Fruit fly (Drosophila melanogaster) whole organism, embryonic: Measurements from ENCODE around the gene P5CDh1.

ENCODE experiments used
- Adf1 ChIP-seq: fragments of 200-800 bp; sonication (Bioruptor generic); IDR thresholded peaks from 2 replicates; pipeline ENCODE4 v1.3.6; 2022; ENCODE audit warnings: missing biosample characterization, missing genetic modification characterization
- CG1024 ChIP-seq: fragments of 200-800 bp; sonication (Bioruptor generic); IDR thresholded peaks from 2 replicates; pipeline ENCODE4 v1.3.6; 2022; ENCODE audit warnings: missing biosample characterization, missing genetic modification characterization
- CG11456 ChIP-seq: fragments of 200-800 bp; sonication (Bioruptor generic); IDR thresholded peaks from 3 replicates; pipeline ENCODE4 v1.3.6; 2022; ENCODE audit warnings: missing biosample characterization, missing genetic modification characterization
- CG12104 ChIP-seq: fragments of 200-800 bp; sonication (Bioruptor generic); optimal IDR thresholded peaks from 3 replicates; lab custom pipeline; 2016; ENCODE audit warnings: missing biosample characterization, missing genetic modification characterization
- CG13624 ChIP-seq: fragments of 200-800 bp; sonication (Bioruptor generic); optimal IDR thresholded peaks from 2 replicates; lab custom pipeline; 2016; ENCODE audit warnings: missing biosample characterization, missing genetic modification characterization
- CG13775 ChIP-seq: fragments of 200-800 bp; sonication (Bioruptor generic); optimal IDR thresholded peaks from 3 replicates; lab custom pipeline; 2017; ENCODE audit warnings: missing biosample characterization, mild to moderate bottlenecking, missing genetic modification characterization
- CG15073 ChIP-seq: fragments of 200-800 bp; sonication (Bioruptor generic); optimal IDR thresholded peaks from 2 replicates; lab custom pipeline; 2016; ENCODE audit warnings: missing biosample characterization, missing genetic modification characterization
- CG17361 ChIP-seq: fragments of 200-800 bp; sonication (Bioruptor generic); IDR thresholded peaks from 3 replicates; pipeline ENCODE4 v1.3.6; 2022; ENCODE audit warnings: missing biosample characterization, missing genetic modification characterization
- CG17912 ChIP-seq: fragments of 200-800 bp; sonication (Bioruptor generic); optimal IDR thresholded peaks from 2 replicates; lab custom pipeline; 2018; ENCODE audit warnings: missing biosample characterization, mild to moderate bottlenecking, missing genetic modification characterization
- CG1832 ChIP-seq: fragments of 200-800 bp; sonication (Bioruptor generic); optimal IDR thresholded peaks from 2 replicates; lab custom pipeline; 2017; ENCODE audit warnings: missing biosample characterization, mild to moderate bottlenecking, missing genetic modification characterization, inconsistent platforms
- CG31365 ChIP-seq: fragments of 200-800 bp; sonication (Bioruptor generic); optimal IDR thresholded peaks from 2 replicates; lab custom pipeline; 2018; ENCODE audit warnings: missing biosample characterization, mild to moderate bottlenecking, missing genetic modification characterization
- CG3163 ChIP-seq: fragments of 200-800 bp; sonication (Bioruptor generic); optimal IDR thresholded peaks from 3 replicates; lab custom pipeline; 2016; ENCODE audit warnings: missing biosample characterization, missing genetic modification characterization
- CG3281 ChIP-seq: fragments of 200-800 bp; sonication (Bioruptor generic); optimal IDR thresholded peaks from 3 replicates; lab custom pipeline; 2017; ENCODE audit warnings: missing biosample characterization, mild to moderate bottlenecking, missing genetic modification characterization
- CG4282 ChIP-seq: fragments of 200-800 bp; sonication (Bioruptor generic); optimal IDR thresholded peaks from 2 replicates; lab custom pipeline; 2016; ENCODE audit warnings: missing biosample characterization, missing genetic modification characterization
- CG4617 ChIP-seq: fragments of 200-800 bp; sonication (Bioruptor generic); optimal IDR thresholded peaks from 3 replicates; lab custom pipeline; 2016; ENCODE audit warnings: missing biosample characterization, missing genetic modification characterization, borderline replicate concordance
- CG4730 ChIP-seq: fragments of 200-800 bp; sonication (Bioruptor generic); IDR thresholded peaks from 2 replicates; pipeline ENCODE4 v1.3.6; 2022; ENCODE audit warnings: missing biosample characterization, missing genetic modification characterization
- CG4820 ChIP-seq: fragments of 200-800 bp; sonication (Bioruptor generic); optimal IDR thresholded peaks from 3 replicates; lab custom pipeline; 2016; ENCODE audit warnings: missing biosample characterization, missing genetic modification characterization
- CG6254 ChIP-seq: fragments of 200-800 bp; sonication (Bioruptor generic); optimal IDR thresholded peaks from 3 replicates; lab custom pipeline; 2017; ENCODE audit warnings: mild to moderate bottlenecking, missing biosample characterization, missing genetic modification reagents, missing genetic modification characterization
- CG7357 ChIP-seq: fragments of 200-800 bp; sonication (Bioruptor generic); IDR thresholded peaks from 3 replicates; pipeline ENCODE4 v1.3.6; 2022; ENCODE audit warnings: missing biosample characterization, missing genetic modification characterization
- CG8281 ChIP-seq: fragments of 200-800 bp; sonication (Bioruptor generic); optimal IDR thresholded peaks from 2 replicates; lab custom pipeline; 2018; ENCODE audit warnings: missing biosample characterization, mild to moderate bottlenecking, missing genetic modification characterization, moderate library complexity
- CG9727 ChIP-seq: fragments of 200-800 bp; sonication (Bioruptor generic); optimal IDR thresholded peaks from 3 replicates; lab custom pipeline; 2017; ENCODE audit warnings: missing biosample characterization, mild to moderate bottlenecking, missing genetic modification characterization
- CG9817 ChIP-seq: fragments of 200-800 bp; sonication (Bioruptor generic); optimal IDR thresholded peaks from 2 replicates; lab custom pipeline; 2018; ENCODE audit warnings: missing biosample characterization, mild to moderate bottlenecking, missing genetic modification characterization, moderate library complexity
- Dll ChIP-seq: fragments of 200-800 bp; sonication (Bioruptor generic); IDR thresholded peaks from 4 replicates; pipeline ENCODE4 v1.3.6; 2022; ENCODE audit warnings: missing biosample characterization, missing genetic modification characterization; ENCODE audit not compliant: partially characterized antibody
- Drgx ChIP-seq: fragments of 200-800 bp; sonication (Bioruptor generic); IDR thresholded peaks from 2 replicates; pipeline ENCODE4 v1.3.6; 2022; ENCODE audit warnings: missing biosample characterization, missing genetic modification characterization
- Fer1 ChIP-seq: fragments of 200-800 bp; sonication (Bioruptor generic); optimal IDR thresholded peaks from 2 replicates; lab custom pipeline; 2017; ENCODE audit warnings: missing biosample characterization, mild to moderate bottlenecking, missing genetic modification characterization
- Mad ChIP-seq: fragments of 200-800 bp; sonication (Bioruptor generic); optimal IDR thresholded peaks from 2 replicates; lab custom pipeline; 2016; ENCODE audit warnings: missing biosample characterization, missing genetic modification characterization
- Scr ChIP-seq: fragments of 200-800 bp; sonication (Bioruptor generic); IDR thresholded peaks from 2 replicates; pipeline ENCODE4 v1.3.6; 2022; ENCODE audit warnings: missing biosample characterization, missing genetic modification characterization; ENCODE audit not compliant: partially characterized antibody
- Ssrp ChIP-seq: fragments of 200-800 bp; sonication (Bioruptor generic); optimal IDR thresholded peaks from 2 replicates; lab custom pipeline; 2018; ENCODE audit warnings: missing biosample characterization, mild to moderate bottlenecking, missing genetic modification characterization, moderate library complexity
- Stat92E ChIP-seq, 3 experiments: fragments of >200 bp in 2 of 3; fragments of 200-800 bp in 1 of 3; sonication (Bioruptor generic) in 1 of 3; optimal IDR thresholded peaks; 2 replicates each; lab custom pipeline; 2017 to 2019; ENCODE audit warnings: missing biosample characterization in 3 of 3, missing genetic modification characterization in 3 of 3, mild to moderate bottlenecking in 1 of 3, moderate library complexity in 1 of 3
- bsh ChIP-seq, 2 experiments: fragments of 200-800 bp; sonication (Bioruptor generic); optimal IDR thresholded peaks; 2 replicates each; lab custom pipeline; 2017 to 2018; ENCODE audit warnings: mild to moderate bottlenecking in 2 of 2, missing biosample characterization in 2 of 2, missing genetic modification characterization in 2 of 2, moderate library complexity in 1 of 2
- dmrt11E ChIP-seq: fragments of 200-800 bp; sonication (Bioruptor generic); optimal IDR thresholded peaks from 3 replicates; lab custom pipeline; 2018; ENCODE audit warnings: missing biosample characterization, mild to moderate bottlenecking, missing genetic modification characterization, moderate library complexity
- emc ChIP-seq: fragments of 200-800 bp; sonication (Bioruptor generic); optimal IDR thresholded peaks from 2 replicates; lab custom pipeline; 2016; ENCODE audit warnings: missing biosample characterization, missing genetic modification characterization
- exex ChIP-seq: fragments of 200-800 bp; sonication (Bioruptor generic); optimal IDR thresholded peaks from 4 replicates; lab custom pipeline; 2018; ENCODE audit warnings: missing biosample characterization, mild to moderate bottlenecking, missing genetic modification characterization, moderate library complexity
- fu2 ChIP-seq: fragments of 200-800 bp; sonication (Bioruptor generic); optimal IDR thresholded peaks from 2 replicates; lab custom pipeline; 2016; ENCODE audit warnings: missing biosample characterization, missing genetic modification characterization
- grn ChIP-seq: fragments of 200-800 bp; sonication (Bioruptor generic); optimal IDR thresholded peaks from 3 replicates; lab custom pipeline; 2017; ENCODE audit warnings: missing biosample characterization, missing genetic modification characterization
- ham ChIP-seq: fragments of 200-800 bp; sonication (Bioruptor generic); IDR thresholded peaks from 2 replicates; pipeline ENCODE4 v1.3.6; 2022; ENCODE audit warnings: missing biosample characterization, missing genetic modification characterization
- hkb ChIP-seq, 2 experiments: fragments of 200-800 bp in 1 of 2; fragments of >200 bp in 1 of 2; sonication (Bioruptor generic) in 1 of 2; IDR thresholded peaks in 1 of 2; optimal IDR thresholded peaks in 1 of 2; 2 replicates each; pipeline versions ENCODE4 v1.3.6 to Lab custom; 2017 to 2022; ENCODE audit warnings: missing biosample characterization in 1 of 2, missing genetic modification characterization in 1 of 2
- insv ChIP-seq, 2 experiments: fragments of 200-800 bp; sonication (Bioruptor generic); optimal IDR thresholded peaks; 3 replicates each; lab custom pipeline; 2016 to 2018; ENCODE audit warnings: missing biosample characterization in 2 of 2, missing genetic modification characterization in 2 of 2
- knrl ChIP-seq: fragments of 200-800 bp; sonication (Bioruptor generic); IDR thresholded peaks from 3 replicates; pipeline ENCODE4 v1.3.6; 2022; ENCODE audit warnings: missing biosample characterization, missing genetic modification characterization; ENCODE audit not compliant: partially characterized antibody
- lola ChIP-seq, 3 experiments: fragments of >200 bp in 2 of 3; fragments of 200-800 bp in 1 of 3; sonication (Bioruptor generic) in 1 of 3; optimal IDR thresholded peaks; 2 replicates each; lab custom pipeline; 2017 to 2019; ENCODE audit warnings: missing biosample characterization in 3 of 3, missing genetic modification characterization in 3 of 3, mild to moderate bottlenecking in 1 of 3, moderate library complexity in 1 of 3
- mld ChIP-seq: fragments of 200-800 bp; sonication (Bioruptor generic); IDR thresholded peaks from 3 replicates; pipeline ENCODE4 v1.3.6; 2022; ENCODE audit warnings: missing biosample characterization, missing genetic modification characterization; ENCODE audit not compliant: partially characterized antibody
- onecut ChIP-seq: fragments of 200-800 bp; sonication (Bioruptor generic); IDR thresholded peaks from 2 replicates; pipeline ENCODE4 v1.3.6; 2022; ENCODE audit warnings: missing biosample characterization, missing genetic modification characterization
- pan ChIP-seq, 4 experiments: fragments of >200 bp in 3 of 4; fragments of 200-800 bp in 1 of 4; sonication (Bioruptor generic) in 1 of 4; optimal IDR thresholded peaks in 3 of 4; IDR thresholded peaks in 1 of 4; 2 replicates each; pipeline versions ENCODE4 v1.3.6 to Lab custom; 2017 to 2022; ENCODE audit warnings: missing biosample characterization in 2 of 4, missing genetic modification characterization in 2 of 4, mixed read lengths in 1 of 4
- repo ChIP-seq: fragments of 200-800 bp; sonication (Bioruptor generic); optimal IDR thresholded peaks from 2 replicates; lab custom pipeline; 2016; ENCODE audit warnings: missing biosample characterization, missing genetic modification characterization
- row ChIP-seq: fragments of 200-800 bp; sonication (Bioruptor generic); IDR thresholded peaks from 3 replicates; pipeline ENCODE4 v1.3.6; 2022; ENCODE audit warnings: missing biosample characterization, missing genetic modification characterization
- sr ChIP-seq: fragments of 200-800 bp; sonication (Bioruptor generic); IDR thresholded peaks from 3 replicates; pipeline ENCODE4 v1.3.6; 2022; ENCODE audit warnings: missing biosample characterization, missing genetic modification characterization
- tin ChIP-seq: fragments of 200-800 bp; sonication (Bioruptor generic); optimal IDR thresholded peaks from 3 replicates; lab custom pipeline; 2016; ENCODE audit warnings: missing biosample characterization, missing genetic modification characterization
- trem ChIP-seq: fragments of 200-800 bp; optimal IDR thresholded peaks from 3 replicates; lab custom pipeline; 2019; ENCODE audit warnings: missing biosample characterization, mild to moderate bottlenecking, missing genetic modification characterization, moderate library complexity

The P5CDh1 gene

dm6 chr3L:21828177-21828589 lies 13.0 kb downstream of the P5CDh1 start, which contains the start of gene CG32448 (continued):
- TF ChIP-seq fu2 (peak; percentile 69), CG9817 (tag; lab: Kevin White, UChicago) (peak; percentile 46), CG1024 (GFP tag; lab: Robert Waterston, UW) (0 out of 2 replicates have a peak, but pooled peaks have one; percentile 31), onecut (GFP tag; lab: Robert Waterston, UW) (no peak), CG13775 (peak; percentile 46), CG31365 (tag; lab: Kevin White, UChicago) (no peak), CG7357 (peak; percentile 56; the same call in 1 of the 3 replicates), emc (GFP tag; lab: Kevin White, UChicago) (peak; percentile 35), knrl (0 out of 3 replicates have a peak, but pooled peaks have one; percentile 9), CG8281 (tag; lab: Kevin White, UChicago) (no peak), ham (no peak), tin (GFP tag; lab: Kevin White, UChicago) (peak; percentile 64), repo (GFP tag; lab: Kevin White, UChicago) (no peak), Drgx (GFP tag; lab: Robert Waterston, UW) (peak; percentile 44; the same call in 1 of the 2 replicates), hkb (optimal IDR thresholded peaks at IDR 0.05; lab: Kevin White, UChicago) (no peak), hkb (GFP tag; IDR thresholded peaks at IDR 0.05; lab: Robert Waterston, UW) (peak; percentile 65; the same call in 1 of the 2 replicates), Dll (GFP tag; lab: Robert Waterston, UW) (no peak), CG4820 (peak; percentile 39), CG9727 (peak; percentile 57), CG17361 (GFP tag; lab: Robert Waterston, UW) (peak; percentile 64), Adf1 (GFP tag; lab: Robert Waterston, UW) (no peak), CG4730 (0 out of 2 replicates have a peak, but pooled peaks have one; percentile 16), CG6254 (GFP tag; lab: Kevin White, UChicago) (no peak), bsh (GFP tag; optimal IDR thresholded peaks at IDR 0.05; lab: Kevin White, UChicago) (peak in 1 of 2 experiments; percentile 52), Scr (GFP tag; lab: Robert Waterston, UW) (no peak), lola (GFP tag; optimal IDR thresholded peaks at IDR 0.05; lab: Kevin White, UChicago) (peak in 1 of 3 experiments; percentile 49), CG3281 (GFP tag; lab: Kevin White, UChicago) (peak; percentile 38), CG15073 (GFP tag; lab: Kevin White, UChicago) (no peak), CG11456 (GFP tag; lab: Robert Waterston, UW) (peak; percentile 78), Stat92E (GFP tag; optimal IDR thresholded peaks at IDR 0.05; lab: Kevin White, UChicago) (no peak), CG17912 (no peak), exex (tag; lab: Kevin White, UChicago) (no peak), mld (GFP tag; lab: Robert Waterston, UW) (no peak), row (GFP tag; lab: Robert Waterston, UW) (peak; percentile 93), CG1832 (no peak), CG4282 (GFP tag; lab: Kevin White, UChicago) (no peak), CG4617 (GFP tag; lab: Kevin White, UChicago) (peak; percentile 57), Fer1 (peak; percentile 48), trem (tag; lab: Kevin White, UChicago) (peak; percentile 69), CG13624 (GFP tag; lab: Kevin White, UChicago) (peak; percentile 77), insv (GFP tag; optimal IDR thresholded peaks at IDR 0.05; lab: Kevin White, UChicago) (no peak), sr (0 out of 3 replicates have a peak, but pooled peaks have one; percentile 23), Ssrp (peak; percentile 41), Mad (no peak), dmrt11E (tag; lab: Kevin White, UChicago) (peak; percentile 60), CG3163 (GFP tag; lab: Kevin White, UChicago) (peak; percentile 14), CG12104 (GFP tag; lab: Kevin White, UChicago) (no peak), grn (GFP tag; lab: Kevin White, UChicago) (no peak), pan (optimal IDR thresholded peaks at IDR 0.05; lab: Kevin White, UChicago) (no peak), pan (GFP tag; optimal IDR thresholded peaks at IDR 0.05 in 1 of 2, IDR thresholded peaks at IDR 0.05 in 1 of 2) (peak in 1 of 2 experiments; percentile 83)
